Worm (Caenorhabditis elegans) whole organism, L4 larva: ENCODE measurements around the gene mes-4.
A peak's percentile ranks its signal among the peaks of the same experiment; 100 is the strongest.

ENCODE experiments used
- F37D6.2 ChIP-seq: sonication (generic microtip); optimal IDR thresholded peaks from 2 replicates; lab custom pipeline; 2016; ENCODE audit warnings: mild to moderate bottlenecking, missing genetic modification characterization, missing compliant biosample characterization
- F49E8.2 ChIP-seq: sonication (generic microtip); optimal IDR thresholded peaks from 2 replicates; lab custom pipeline; 2016; ENCODE audit warnings: missing compliant biosample characterization, mild to moderate bottlenecking, missing genetic modification characterization, borderline replicate concordance
- R02D3.7 ChIP-seq: fragments of 150-350 bp; sonication (generic microtip); optimal IDR thresholded peaks from 3 replicates; lab custom pipeline; 2014; ENCODE audit warnings: missing biosample characterization, missing genetic modification characterization
- T26A8.4 ChIP-seq: fragments of 200-800 bp; sonication (Bioruptor generic); IDR thresholded peaks from 2 replicates; pipeline ENCODE4 v1.3.6; 2022; ENCODE audit warnings: missing genetic modification characterization, missing compliant biosample characterization
- Y105C5A.15 ChIP-seq: fragments of 200-800 bp; sonication (Bioruptor generic); IDR thresholded peaks from 2 replicates; pipeline ENCODE4 v1.3.6; 2022; ENCODE audit warnings: missing genetic modification characterization, missing compliant biosample characterization
- Y48G9A.11 ChIP-seq: fragments of 200-800 bp; sonication (Bioruptor generic); IDR thresholded peaks from 2 replicates; pipeline ENCODE4 v1.3.6; 2022; ENCODE audit warnings: missing genetic modification reagents, missing genetic modification characterization, missing compliant biosample characterization
- Y75B8A.6 ChIP-seq: fragments of 200-800 bp; sonication (Bioruptor generic); IDR thresholded peaks from 2 replicates; pipeline ENCODE4 v1.3.6; 2022; ENCODE audit warnings: missing genetic modification reagents, missing genetic modification characterization, missing compliant biosample characterization
- ZK337.2 ChIP-seq: fragments of 200-800 bp; sonication (Bioruptor generic); IDR thresholded peaks from 2 replicates; pipeline ENCODE4 v1.3.6; 2022; ENCODE audit warnings: missing genetic modification reagents, missing genetic modification characterization, missing compliant biosample characterization
- ZK546.5 ChIP-seq, 2 experiments: sonication (generic microtip); optimal IDR thresholded peaks; 2 replicates each; lab custom pipeline; 2017; ENCODE audit warnings: missing biosample characterization in 2 of 2, missing genetic modification characterization in 2 of 2
- aly-2 ChIP-seq: sonication (generic microtip); optimal IDR thresholded peaks from 2 replicates; lab custom pipeline; 2018; ENCODE audit warnings: missing biosample characterization, missing genetic modification characterization
- ama-1 ChIP-seq: fragments of 150-350 bp; optimal IDR thresholded peaks from 2 replicates; lab custom pipeline; 2014; ENCODE audit warnings: inconsistent platforms, mixed read lengths
- attf-4 ChIP-seq: sonication (generic microtip); optimal IDR thresholded peaks from 3 replicates; lab custom pipeline; 2017; ENCODE audit warnings: missing biosample characterization, missing genetic modification characterization
- ceh-20 ChIP-seq: fragments of 200-800 bp; sonication (Bioruptor generic); IDR thresholded peaks from 2 replicates; pipeline ENCODE4 v1.3.6; 2022; ENCODE audit warnings: missing genetic modification reagents, missing genetic modification characterization, missing compliant biosample characterization
- ceh-62 ChIP-seq: sonication (generic microtip); optimal IDR thresholded peaks from 2 replicates; lab custom pipeline; 2017; ENCODE audit warnings: missing biosample characterization, missing genetic modification characterization
- ceh-82 ChIP-seq: sonication (generic microtip); optimal IDR thresholded peaks from 2 replicates; lab custom pipeline; 2017; ENCODE audit warnings: missing biosample characterization, missing genetic modification characterization
- ces-1 ChIP-seq: fragments of 150-350 bp; sonication (generic microtip); optimal IDR thresholded peaks from 4 replicates; lab custom pipeline; 2014; ENCODE audit warnings: missing biosample characterization, missing genetic modification reagents, missing genetic modification characterization
- daf-8 ChIP-seq: fragments of 200-800 bp; sonication (Bioruptor generic); IDR thresholded peaks from 2 replicates; pipeline ENCODE4 v1.3.6; 2022; ENCODE audit warnings: missing genetic modification characterization, missing compliant biosample characterization
- dpl-1 ChIP-seq: fragments of 150-350 bp; optimal IDR thresholded peaks from 2 replicates; lab custom pipeline; 2014; ENCODE audit warnings: missing biosample characterization, missing genetic modification reagents, missing genetic modification characterization
- duxl-1 ChIP-seq: sonication (generic microtip); optimal IDR thresholded peaks from 2 replicates; lab custom pipeline; 2016; ENCODE audit warnings: mild to moderate bottlenecking, missing genetic modification characterization, moderate library complexity, missing compliant biosample characterization; ENCODE audit not compliant: poor library complexity
- dve-1 ChIP-seq: sonication (generic microtip); optimal IDR thresholded peaks from 2 replicates; lab custom pipeline; 2017; ENCODE audit warnings: antibody characterized with exemption, mild to moderate bottlenecking, missing genetic modification characterization, missing compliant biosample characterization; ENCODE audit not compliant: insufficient read depth
- egl-43 ChIP-seq: fragments of 200-800 bp; sonication (Bioruptor generic); IDR thresholded peaks from 2 replicates; pipeline ENCODE4 v1.3.6; 2022; ENCODE audit warnings: missing genetic modification reagents, missing genetic modification characterization, missing compliant biosample characterization
- hif-1 ChIP-seq, 2 experiments: sonication (generic microtip); optimal IDR thresholded peaks; 2 replicates each; lab custom pipeline; 2016 to 2017; ENCODE audit warnings: missing compliant biosample characterization in 2 of 2, missing genetic modification characterization in 2 of 2, missing genetic modification reagents in 2 of 2, missing genotype in 2 of 2, mild to moderate bottlenecking in 1 of 2
- hlh-11 ChIP-seq: fragments of 200-800 bp; sonication (Bioruptor generic); optimal IDR thresholded peaks from 2 replicates; lab custom pipeline; 2018; ENCODE audit warnings: mild to moderate bottlenecking, missing genetic modification characterization, missing compliant biosample characterization
- lim-7 ChIP-seq: fragments of 200-800 bp; sonication (Bioruptor generic); IDR thresholded peaks from 2 replicates; pipeline ENCODE4 v1.3.6; 2022; ENCODE audit warnings: missing genetic modification characterization, missing compliant biosample characterization
- lin-38 ChIP-seq: fragments of 200-800 bp; sonication (Bioruptor generic); IDR thresholded peaks from 2 replicates; pipeline ENCODE4 v1.3.6; 2022; ENCODE audit warnings: missing genetic modification reagents, missing genetic modification characterization, missing compliant biosample characterization
- lin-39 ChIP-seq: fragments of 150-350 bp; optimal IDR thresholded peaks from 2 replicates; lab custom pipeline; 2014; ENCODE audit warnings: missing biosample characterization, missing genetic modification reagents, missing genetic modification characterization
- lir-3 ChIP-seq: sonication (generic microtip); optimal IDR thresholded peaks from 2 replicates; lab custom pipeline; 2016; ENCODE audit warnings: mild to moderate bottlenecking, missing genetic modification characterization, missing compliant biosample characterization
- madf-5 ChIP-seq, 2 experiments: fragments of 200-800 bp; sonication (Bioruptor generic); IDR thresholded peaks; 2 replicates each; pipeline ENCODE4 v1.3.6; 2022; ENCODE audit warnings: missing compliant biosample characterization in 2 of 2, missing genetic modification characterization in 2 of 2
- madf-9 ChIP-seq: fragments of 200-800 bp; sonication (Bioruptor generic); conservative IDR thresholded peaks from 2 replicates; pipeline ENCODE4 v1.3.6; 2022; ENCODE audit warnings: missing genetic modification reagents, missing genetic modification characterization, missing compliant biosample characterization
- mdl-1 ChIP-seq, 2 experiments: fragments of 150-350 bp in 1 of 2; sonication (generic microtip) in 1 of 2; optimal IDR thresholded peaks; 2 replicates each; lab custom pipeline; 2014 to 2017; ENCODE audit warnings: missing biosample characterization in 2 of 2, missing genetic modification characterization in 2 of 2
- mdt-29 ChIP-seq: fragments of 200-800 bp; sonication (Bioruptor generic); IDR thresholded peaks from 2 replicates; pipeline ENCODE4 v1.3.6; 2022; ENCODE audit warnings: missing genetic modification reagents, missing genetic modification characterization, missing compliant biosample characterization
- mes-2 ChIP-seq: sonication (generic microtip); optimal IDR thresholded peaks from 2 replicates; lab custom pipeline; 2016; ENCODE audit warnings: missing genotype, mild to moderate bottlenecking, missing genetic modification characterization, missing compliant biosample characterization; ENCODE audit not compliant: poor library complexity, severe bottlenecking
- mxl-2 ChIP-seq: fragments of 200-800 bp; sonication (Bioruptor generic); conservative IDR thresholded peaks from 2 replicates; pipeline ENCODE4 v1.3.6; 2022; ENCODE audit warnings: missing genetic modification reagents, missing genetic modification characterization, missing compliant biosample characterization
- nhr-10 ChIP-seq: fragments of 150-350 bp; optimal IDR thresholded peaks from 2 replicates; lab custom pipeline; 2014; ENCODE audit warnings: missing biosample characterization, missing genetic modification characterization
- nhr-102 ChIP-seq: sonication (generic microtip); optimal IDR thresholded peaks from 2 replicates; lab custom pipeline; 2016; ENCODE audit warnings: mild to moderate bottlenecking, missing genetic modification characterization, moderate library complexity, missing compliant biosample characterization
- nhr-11 ChIP-seq: fragments of 150-350 bp; optimal IDR thresholded peaks from 2 replicates; lab custom pipeline; 2014; ENCODE audit warnings: missing biosample characterization, missing genetic modification characterization
- nhr-111 ChIP-seq: fragments of 200-800 bp; sonication (Bioruptor generic); optimal IDR thresholded peaks from 2 replicates; lab custom pipeline; 2018; ENCODE audit warnings: mild to moderate bottlenecking, missing genetic modification characterization, missing compliant biosample characterization
- nhr-25 ChIP-seq: sonication (generic microtip); optimal IDR thresholded peaks from 2 replicates; lab custom pipeline; 2017; ENCODE audit warnings: missing genetic modification characterization, mild to moderate bottlenecking, missing compliant biosample characterization, antibody characterized with exemption, moderate library complexity, borderline replicate concordance; ENCODE audit not compliant: insufficient read depth
- nhr-42 ChIP-seq: fragments of 200-800 bp; sonication (Bioruptor generic); IDR thresholded peaks from 2 replicates; pipeline ENCODE4 v1.3.6; 2022; ENCODE audit warnings: missing genetic modification characterization, missing compliant biosample characterization
- nhr-48 ChIP-seq: sonication (generic microtip); optimal IDR thresholded peaks from 2 replicates; lab custom pipeline; 2016; ENCODE audit warnings: mild to moderate bottlenecking, missing genetic modification characterization, missing compliant biosample characterization
- nhr-76 ChIP-seq: fragments of 150-350 bp; optimal IDR thresholded peaks from 2 replicates; lab custom pipeline; 2014; ENCODE audit warnings: missing biosample characterization, missing genetic modification characterization
- nhr-77 ChIP-seq: fragments of 150-350 bp; optimal IDR thresholded peaks from 2 replicates; lab custom pipeline; 2014; ENCODE audit warnings: missing biosample characterization, missing genetic modification characterization
- pqm-1 ChIP-seq: sonication (generic microtip); optimal IDR thresholded peaks from 2 replicates; lab custom pipeline; 2017; ENCODE audit warnings: missing biosample characterization, missing genetic modification characterization
- saeg-2 ChIP-seq: fragments of 200-800 bp; sonication (Bioruptor generic); IDR thresholded peaks from 2 replicates; pipeline ENCODE4 v1.3.6; 2022; ENCODE audit warnings: missing genetic modification reagents, missing genetic modification characterization, missing compliant biosample characterization
- sdz-12 ChIP-seq: fragments of 200-800 bp; sonication (Bioruptor generic); optimal IDR thresholded peaks from 2 replicates; lab custom pipeline; 2018; ENCODE audit warnings: mild to moderate bottlenecking, missing genetic modification characterization, missing compliant biosample characterization
- snpc-1.2 ChIP-seq: fragments of 200-800 bp; sonication (Bioruptor generic); IDR thresholded peaks from 2 replicates; pipeline ENCODE4 v1.3.6; 2022; ENCODE audit warnings: missing genetic modification reagents, missing genetic modification characterization, missing compliant biosample characterization
- spr-1 ChIP-seq: sonication (generic microtip); optimal IDR thresholded peaks from 2 replicates; lab custom pipeline; 2016; ENCODE audit warnings: mild to moderate bottlenecking, missing genetic modification characterization, missing compliant biosample characterization
- unc-39 ChIP-seq: sonication (generic microtip); optimal IDR thresholded peaks from 2 replicates; lab custom pipeline; 2017; ENCODE audit warnings: missing biosample characterization, missing genetic modification characterization
- zag-1 ChIP-seq: fragments of 150-350 bp; optimal IDR thresholded peaks from 2 replicates; lab custom pipeline; 2014; ENCODE audit warnings: missing biosample characterization, missing genetic modification characterization
- zfp-3 ChIP-seq: fragments of 200-800 bp; sonication (Bioruptor generic); conservative IDR thresholded peaks from 2 replicates; pipeline ENCODE4 v1.3.6; 2022; ENCODE audit warnings: missing genetic modification reagents, missing genetic modification characterization, missing compliant biosample characterization
- zip-2 ChIP-seq: fragments of 150-350 bp; optimal IDR thresholded peaks from 2 replicates; lab custom pipeline; 2014; ENCODE audit warnings: missing biosample characterization, missing genetic modification characterization
- ztf-7 ChIP-seq: fragments of 150-350 bp; optimal IDR thresholded peaks from 2 replicates; lab custom pipeline; 2014; ENCODE audit warnings: missing biosample characterization, missing genetic modification characterization

Gene mes-4

DNA sequence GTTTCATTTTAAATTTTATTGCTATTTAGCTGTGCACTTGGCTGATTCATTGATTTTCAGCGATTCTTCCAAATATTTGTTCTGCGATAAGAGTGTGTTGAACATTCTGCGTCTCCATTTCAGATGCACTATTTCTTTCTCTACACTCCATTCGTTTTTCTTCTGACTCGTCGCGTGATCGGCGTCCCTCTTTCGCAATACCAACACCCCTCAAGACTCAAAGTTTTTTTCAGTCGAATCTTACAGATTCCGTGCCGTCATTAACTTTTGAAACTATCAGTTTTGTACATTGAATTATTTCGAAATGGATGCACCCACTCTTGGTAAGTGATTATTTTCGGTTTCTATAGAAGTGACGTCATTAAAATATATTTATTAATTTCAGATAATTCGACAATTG is 25.6 kb upstream of the mes-4 start, which contains the start of gene frm-10 (continued):
- no peak for TF ChIP-seq Y105C5A.15 (GFP tag; lab: Robert Waterston, UW)
- no peak for TF ChIP-seq zip-2 (tag; lab: Kevin White, UChicago)
- TF ChIP-seq ZK546.5 (tag; optimal IDR thresholded peaks at IDR 0.05; lab: Kevin White, UChicago): no peak
- no peak for TF ChIP-seq sdz-12
- TF ChIP-seq lin-38 (GFP tag; lab: Robert Waterston, UW): no peak
- TF ChIP-seq hlh-11 (tag; lab: Kevin White, UChicago): peak; percentile 92
- no peak for TF ChIP-seq unc-39 (tag; lab: Kevin White, UChicago)
- TF ChIP-seq lim-7: no peak
- no peak for TF ChIP-seq aly-2 (tag; lab: Kevin White, UChicago)
- TF ChIP-seq mes-2 (tag; lab: Kevin White, UChicago): peak; percentile 75
- TF ChIP-seq nhr-10: no peak
- TF ChIP-seq mxl-2: no peak
- TF ChIP-seq nhr-102: peak; percentile 47
- peak; percentile 42; the same call in 1 of the 2 replicates for TF ChIP-seq ceh-20 (GFP tag; lab: Robert Waterston, UW)
- peak; percentile 45 for TF ChIP-seq nhr-11 (tag; lab: Kevin White, UChicago)
- no peak for TF ChIP-seq ceh-62 (tag; lab: Kevin White, UChicago)
- no peak for TF ChIP-seq nhr-42 (GFP tag; lab: Robert Waterston, UW)
- no peak for TF ChIP-seq madf-5 (GFP tag; IDR thresholded peaks at IDR 0.05; lab: Robert Waterston, UW)
- no peak for TF ChIP-seq nhr-25
- peak in 1 of 2 experiments; percentile 76 for TF ChIP-seq hif-1 (tag; optimal IDR thresholded peaks at IDR 0.05; lab: Kevin White, UChicago)
- TF ChIP-seq pqm-1: peak; percentile 82
- peak; percentile 11 for TF ChIP-seq spr-1
- TF ChIP-seq snpc-1.2 (GFP tag; lab: Robert Waterston, UW): no peak
- TF ChIP-seq T26A8.4: peak; percentile 37; the same call in 1 of the 2 replicates
- peak; percentile 77 for TF ChIP-seq nhr-48 (tag; lab: Kevin White, UChicago)
- TF ChIP-seq daf-8 (GFP tag; lab: Robert Waterston, UW): no peak
- peak; percentile 25 for TF ChIP-seq dpl-1 (GFP tag; lab: Kevin White, UChicago)
- TF ChIP-seq nhr-77 (tag; lab: Kevin White, UChicago): peak; percentile 36
- no peak for TF ChIP-seq R02D3.7 (tag; lab: Kevin White, UChicago)
- TF ChIP-seq lir-3: no peak
- TF ChIP-seq duxl-1: no peak
- no peak for TF ChIP-seq F37D6.2 (tag; lab: Kevin White, UChicago)
- no peak for TF ChIP-seq egl-43 (GFP tag; lab: Robert Waterston, UW)
- TF ChIP-seq ces-1 (GFP tag; lab: Kevin White, UChicago): no peak
- no peak for TF ChIP-seq nhr-76 (tag; lab: Kevin White, UChicago)
- no peak for TF ChIP-seq ama-1 (lab: Kevin White, UChicago)
- no peak for TF ChIP-seq madf-9 (GFP tag; lab: Robert Waterston, UW)
- 0 out of 2 replicates have a peak, but pooled peaks have one; percentile 31 for TF ChIP-seq Y75B8A.6 (GFP tag; lab: Robert Waterston, UW)
- peak; percentile 49 for TF ChIP-seq ztf-7
- no peak for TF ChIP-seq nhr-111 (GFP tag; lab: Kevin White, UChicago)
- TF ChIP-seq attf-4 (tag; lab: Kevin White, UChicago): no peak
- TF ChIP-seq ceh-82: no peak
- TF ChIP-seq lin-39: no peak
- no peak for TF ChIP-seq F49E8.2 (tag; lab: Kevin White, UChicago)
- TF ChIP-seq ZK337.2 (GFP tag; lab: Robert Waterston, UW): no peak
- TF ChIP-seq dve-1 (tag; lab: Kevin White, UChicago): peak; percentile 93
- TF ChIP-seq mdt-29: 0 out of 2 replicates have a peak, but pooled peaks have one; percentile 49
- TF ChIP-seq Y48G9A.11 (GFP tag; lab: Robert Waterston, UW): no peak
- no peak for TF ChIP-seq saeg-2 (GFP tag; lab: Robert Waterston, UW)
- no peak for TF ChIP-seq zfp-3
- no peak for TF ChIP-seq zag-1 (tag; lab: Kevin White, UChicago)
- peak in 1 of 2 experiments; percentile 75 for TF ChIP-seq mdl-1 (tag; optimal IDR thresholded peaks at IDR 0.05; lab: Kevin White, UChicago)
